Fruit fly (Drosophila melanogaster): ENCODE measurements around the gene CG3744.

CG3744 gene

dm6 chr3R:24875939-24876842 lies at the start of gene CG3744 (continued):
- TF ChIP-seq CG12659 (GFP tag; optimal IDR thresholded peaks at IDR 0.05) (peak; percentile 93), CG10462 (GFP tag; optimal IDR thresholded peaks at IDR 0.05) (peak; percentile 79), Dbx (GFP tag; IDR thresholded peaks at IDR 0.05) (peak; percentile 98), CG9609 (GFP tag; optimal IDR thresholded peaks at IDR 0.05) (peak; percentile 77), CG6272 (GFP tag; IDR thresholded peaks at IDR 0.05) (peak; percentile 96), vvl (GFP tag; IDR thresholded peaks at IDR 0.05) (peak; percentile 98), kni (GFP tag; optimal IDR thresholded peaks at IDR 0.05) (peak; percentile 80), bigmax (GFP tag; optimal IDR thresholded peaks at IDR 0.05) (no peak), Optix (GFP tag; IDR thresholded peaks at IDR 0.05) (peak; percentile 87), hb (GFP tag; IDR thresholded peaks at IDR 0.05; ENCODE audit: partially characterized antibody) (peak; percentile 87), cwo (GFP tag; optimal IDR thresholded peaks at IDR 0.05) (no peak), dmrt99B (tag; optimal IDR thresholded peaks at IDR 0.05) (peak; percentile 85), Dll (GFP tag; IDR thresholded peaks at IDR 0.05; ENCODE audit: partially characterized antibody) (peak; percentile 99), CG31388 (GFP tag; optimal IDR thresholded peaks at IDR 0.05) (peak; percentile 28), CG18764 (GFP tag; optimal IDR thresholded peaks at IDR 0.05) (peak; percentile 81), D19A (tag; optimal IDR thresholded peaks at IDR 0.05) (peak; percentile 80), gsb-n (tag; optimal IDR thresholded peaks at IDR 0.05) (peak; percentile 78), CG30403 (GFP tag; optimal IDR thresholded peaks at IDR 0.05) (peak; percentile 92), Dek (tag; optimal IDR thresholded peaks at IDR 0.05) (peak; percentile 95), Dref (GFP tag; IDR thresholded peaks at IDR 0.05) (peak; percentile 52), CG42726 (GFP tag; IDR thresholded peaks at IDR 0.05; ENCODE audit: partially characterized antibody) (peak; percentile 92), klu (GFP tag; IDR thresholded peaks at IDR 0.05) (peak; percentile 84), onecut (GFP tag; IDR thresholded peaks at IDR 0.05) (peak; percentile 88), zen (tag; optimal IDR thresholded peaks at IDR 0.05) (peak; percentile 79), CG43689 (GFP tag; IDR thresholded peaks at IDR 0.05) (peak; percentile 82), fd102C (GFP tag; optimal IDR thresholded peaks at IDR 0.05) (no peak), CG6854 (GFP tag; optimal IDR thresholded peaks at IDR 0.05) (peak; percentile 70), unpg (GFP tag; optimal IDR thresholded peaks at IDR 0.05) (peak; percentile 90), CG8478 (optimal IDR thresholded peaks at IDR 0.05) (peak; percentile 92), E2f2 (GFP tag; IDR thresholded peaks at IDR 0.05) (no peak), Med (GFP tag) (peak; percentile 95), oc (tag; optimal IDR thresholded peaks at IDR 0.05) (peak; percentile 78), Ravus (GFP tag; IDR thresholded peaks at IDR 0.05) (peak; percentile 75), CG11696 (GFP tag; IDR thresholded peaks at IDR 0.05) (peak; percentile 81), unc-4 (GFP tag; IDR thresholded peaks at IDR 0.05; ENCODE audit: partially characterized antibody) (peak; percentile 93), eyg (GFP tag; optimal IDR thresholded peaks at IDR 0.05) (peak; percentile 46), Aef1 (GFP tag; IDR thresholded peaks at IDR 0.05) (peak; percentile 92), CG17361 (GFP tag; IDR thresholded peaks at IDR 0.05) (peak; percentile 92), CG12155 (GFP tag; optimal IDR thresholded peaks at IDR 0.05) (peak; percentile 87), CG6765 (GFP tag; optimal IDR thresholded peaks at IDR 0.05) (peak; percentile 61), dysf (GFP tag; IDR thresholded peaks at IDR 0.05) (peak; percentile 94), ftz-f1 (GFP tag; optimal IDR thresholded peaks at IDR 0.05) (peak; percentile 45), pfk (GFP tag; optimal IDR thresholded peaks at IDR 0.05) (peak; percentile 56), Mad (GFP tag; optimal IDR thresholded peaks at IDR 0.05) (peak; percentile 81), fu2 (GFP tag; optimal IDR thresholded peaks at IDR 0.05) (peak; percentile 78), al (GFP tag; IDR thresholded peaks at IDR 0.05) (peak; percentile 94), org-1 (GFP tag; optimal IDR thresholded peaks at IDR 0.05) (peak; percentile 58), CG13424 (tag; optimal IDR thresholded peaks at IDR 0.05) (peak; percentile 94)

All from whole organism, embryonic.